Worm (Caenorhabditis elegans): ENCODE measurements around the gene lst-4.

The lst-4 gene

DNA sequence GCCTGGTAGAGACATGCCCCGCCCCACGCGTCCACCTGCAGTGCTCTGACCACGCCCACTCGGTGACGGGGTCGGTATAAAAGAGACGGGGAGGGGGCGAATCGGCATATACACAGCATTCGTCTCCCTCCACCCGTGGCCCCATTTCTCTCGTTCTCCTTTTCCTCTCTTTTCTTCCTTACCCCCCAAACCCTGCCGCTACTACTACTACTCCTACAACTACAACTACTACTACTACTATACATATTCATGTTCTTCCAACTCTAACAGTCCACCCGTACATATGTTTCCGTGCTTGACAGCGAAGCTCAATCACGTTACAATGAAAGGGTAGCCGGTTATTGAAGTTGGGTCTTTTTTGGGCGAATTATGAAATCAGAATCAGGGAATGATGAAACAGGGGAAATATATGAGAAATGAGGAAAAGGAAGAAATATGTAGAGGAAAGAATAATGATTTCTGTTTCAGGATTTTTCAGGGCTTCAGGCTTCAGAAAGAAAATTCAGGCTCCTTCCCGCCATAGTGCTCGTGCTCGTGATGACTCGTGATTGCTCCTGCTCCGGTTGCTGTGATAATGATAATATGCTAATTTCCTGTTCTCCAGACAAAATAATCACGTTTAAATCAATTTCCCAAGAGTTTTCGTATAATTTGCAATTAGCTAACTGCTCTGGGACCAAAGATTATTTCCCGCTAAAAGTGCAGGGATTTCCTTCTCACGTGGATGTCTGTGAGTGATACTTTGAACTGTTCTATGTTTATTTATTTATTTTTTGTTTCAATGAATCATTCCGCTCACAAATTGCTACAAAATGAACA lies 35.7 kb downstream of the lst-4 start:
- TF ChIP-seq nhr-179 (tag; optimal IDR thresholded peaks at IDR 0.05) = peak; percentile 34
- peak; percentile 18 for TF ChIP-seq sptf-2 (GFP tag; optimal IDR thresholded peaks at IDR 0.05)
- no peak for TF ChIP-seq cebp-1 (GFP tag; IDR thresholded peaks at IDR 0.05)
- TF ChIP-seq cebp-1 (tag; optimal IDR thresholded peaks at IDR 0.05) = peak; percentile 88
- TF ChIP-seq egl-18 (GFP tag; IDR thresholded peaks at IDR 0.05) = peak; percentile 62; the same call in 1 of the 2 replicates
- TF ChIP-seq ceh-100 (GFP tag; IDR thresholded peaks at IDR 0.05) = peak; percentile 42; the same call in 1 of the 2 replicates
- TF ChIP-seq ceh-40 (GFP tag; IDR thresholded peaks at IDR 0.05) = no peak
- TF ChIP-seq somi-1 (GFP tag; optimal IDR thresholded peaks at IDR 0.05) = peak; percentile 28
- peak; percentile 21 for TF ChIP-seq ets-4 (GFP tag; optimal IDR thresholded peaks at IDR 0.05)
- peak; percentile 0 for TF ChIP-seq nhr-27 (tag; optimal IDR thresholded peaks at IDR 0.05)
- 0 out of 2 replicates have a peak, but pooled peaks have one; percentile 20 for TF ChIP-seq attf-6 (GFP tag; IDR thresholded peaks at IDR 0.05)
- peak; percentile 22 for TF ChIP-seq snpc-4 (GFP tag; optimal IDR thresholded peaks at IDR 0.05)
- TF ChIP-seq snpc-4 (tag; optimal IDR thresholded peaks at IDR 0.05) = no peak
- TF ChIP-seq bed-1 (GFP tag; IDR thresholded peaks at IDR 0.05) = 0 out of 2 replicates have a peak, but pooled peaks have one; percentile 15
- TF ChIP-seq hlh-12 (tag; optimal IDR thresholded peaks at IDR 0.05) = peak; percentile 59
- TF ChIP-seq snpc-1.3 (tag; optimal IDR thresholded peaks at IDR 0.05; ENCODE audit: insufficient read depth) = no peak
- peak; percentile 59 for TF ChIP-seq B0035.1 (tag; optimal IDR thresholded peaks at IDR 0.05)
- TF ChIP-seq hsf-1 (GFP tag; IDR thresholded peaks at IDR 0.05) = 0 out of 2 replicates have a peak, but pooled peaks have one; percentile 4
- TF ChIP-seq Y67H2A.10 (GFP tag; conservative IDR thresholded peaks at IDR 0.05) = peak; percentile 40; the same call in 1 of the 2 replicates
- TF ChIP-seq ztf-18 (tag; optimal IDR thresholded peaks at IDR 0.05) = no peak
- TF ChIP-seq lin-40 (tag; optimal IDR thresholded peaks at IDR 0.05) = peak; percentile 43
- TF ChIP-seq lsl-1 (GFP tag; optimal IDR thresholded peaks at IDR 0.05) = no peak
- TF ChIP-seq chd-7 (tag; optimal IDR thresholded peaks at IDR 0.05) = peak; percentile 75
- no peak for TF ChIP-seq F37B4.10 (GFP tag; IDR thresholded peaks at IDR 0.05)
- peak; percentile 77 for TF ChIP-seq zim-3 (tag; optimal IDR thresholded peaks at IDR 0.05)
- TF ChIP-seq hlh-26 (GFP tag; conservative IDR thresholded peaks at IDR 0.05) = 0 out of 2 replicates have a peak, but pooled peaks have one; percentile 35
- no peak for TF ChIP-seq ztf-22 (GFP tag; optimal IDR thresholded peaks at IDR 0.05)
- no peak for TF ChIP-seq F39B2.1 (GFP tag; IDR thresholded peaks at IDR 0.05)
- TF ChIP-seq let-526 (GFP tag; IDR thresholded peaks at IDR 0.05) = peak; percentile 69; the same call in 1 of the 2 replicates
- peak in 1 of 3 experiments; percentile 9 for TF ChIP-seq lin-35 (GFP tag; optimal IDR thresholded peaks at IDR 0.05)
- peak; percentile 60 for TF ChIP-seq atf-7 (tag; optimal IDR thresholded peaks at IDR 0.05)
- peak; percentile 96 for TF ChIP-seq fkh-3 (tag; optimal IDR thresholded peaks at IDR 0.05)
- peak; percentile 72 for TF ChIP-seq Y53G8AR.9 (GFP tag; conservative IDR thresholded peaks at IDR 0.05)
- peak; percentile 34 for TF ChIP-seq mcd-1 (GFP tag; IDR thresholded peaks at IDR 0.05)
- TF ChIP-seq ama-1 (optimal IDR thresholded peaks at IDR 0.05) = peak; percentile 100
- TF ChIP-seq ama-1 (GFP tag; optimal IDR thresholded peaks at IDR 0.05) = peak in 1 of 2 experiments; percentile 70
- TF ChIP-seq rcor-1 (GFP tag; IDR thresholded peaks at IDR 0.05) = peak; percentile 48
- TF ChIP-seq mxl-1 (tag; optimal IDR thresholded peaks at IDR 0.05) = peak; percentile 38
- TF ChIP-seq xnd-1 (tag; optimal IDR thresholded peaks at IDR 0.05) = no peak
- peak; percentile 94 for TF ChIP-seq egrh-3 (GFP tag; IDR thresholded peaks at IDR 0.05)
- TF ChIP-seq attf-5 (GFP tag; optimal IDR thresholded peaks at IDR 0.05) = no peak
- 0 out of 2 replicates have a peak, but pooled peaks have one; percentile 63 for TF ChIP-seq nhr-120 (GFP tag; IDR thresholded peaks at IDR 0.05)
- peak; percentile 18 for TF ChIP-seq nhr-90 (tag; optimal IDR thresholded peaks at IDR 0.05)
- TF ChIP-seq Y56A3A.18 (GFP tag; IDR thresholded peaks at IDR 0.05) = peak; percentile 34; the same call in 1 of the 2 replicates
- no peak for TF ChIP-seq ztf-28 (GFP tag; IDR thresholded peaks at IDR 0.05)
- TF ChIP-seq lag-1 (GFP tag; IDR thresholded peaks at IDR 0.05) = no peak
- TF ChIP-seq gei-17 (GFP tag; optimal IDR thresholded peaks at IDR 0.05) = peak; percentile 86

Measured in whole organism, young adult.